Worm (Caenorhabditis elegans) whole organism, late embryonic: ENCODE data around the gene let-268.
A peak's percentile ranks its signal among the peaks of the same experiment; 100 is the strongest.

ENCODE experiments used
- ama-1 ChIP-seq: fragments of 150-350 bp; optimal IDR thresholded peaks from 2 replicates; lab custom pipeline; 2014
- dve-1 ChIP-seq: sonication (generic microtip); optimal IDR thresholded peaks from 2 replicates; lab custom pipeline; 2017; ENCODE audit warnings: antibody characterized with exemption, mild to moderate bottlenecking, missing genetic modification characterization, missing compliant biosample characterization
- fkh-6 ChIP-seq: sonication (generic microtip); optimal IDR thresholded peaks from 2 replicates; lab custom pipeline; 2016; ENCODE audit warnings: missing genetic modification characterization, missing compliant biosample characterization
- lim-6 ChIP-seq: sonication (generic microtip); optimal IDR thresholded peaks from 2 replicates; lab custom pipeline; 2016; ENCODE audit warnings: missing genetic modification characterization, missing compliant biosample characterization
- lin-11 ChIP-seq: fragments of 200-800 bp; sonication (Bioruptor generic); optimal IDR thresholded peaks from 2 replicates; lab custom pipeline; 2018; ENCODE audit warnings: mild to moderate bottlenecking, missing genetic modification characterization, missing compliant biosample characterization
- nfya-1 ChIP-seq: sonication (generic microtip); optimal IDR thresholded peaks from 2 replicates; lab custom pipeline; 2017; ENCODE audit warnings: missing genetic modification characterization, mild to moderate bottlenecking, missing compliant biosample characterization, antibody characterized with exemption, moderate library complexity
- nhr-11 ChIP-seq: fragments of 150-350 bp; optimal IDR thresholded peaks from 2 replicates; lab custom pipeline; 2014; ENCODE audit warnings: missing biosample characterization, missing genetic modification characterization
- pag-3 ChIP-seq: sonication (generic microtip); optimal IDR thresholded peaks from 2 replicates; lab custom pipeline; 2016; ENCODE audit warnings: missing compliant biosample characterization, missing genetic modification characterization, borderline replicate concordance
- pha-4 ChIP-seq: fragments of 150-350 bp; optimal IDR thresholded peaks from 2 replicates; lab custom pipeline; 2018; ENCODE audit warnings: missing biosample characterization, missing genetic modification reagents, missing genetic modification characterization
- ref-2 ChIP-seq: sonication (generic microtip); optimal IDR thresholded peaks from 2 replicates; lab custom pipeline; 2016; ENCODE audit warnings: missing genetic modification characterization, missing compliant biosample characterization
- rnt-1 ChIP-seq: sonication (generic microtip); optimal IDR thresholded peaks from 2 replicates; lab custom pipeline; 2016; ENCODE audit warnings: missing genetic modification characterization, missing compliant biosample characterization
- unc-55 ChIP-seq: sonication (generic microtip); optimal IDR thresholded peaks from 2 replicates; lab custom pipeline; 2017; ENCODE audit warnings: missing biosample characterization, missing genetic modification reagents, missing genetic modification characterization

ce11 chrII:10044961-10045360 lies 5.2 kb upstream of the let-268 start, which contains the start of the genes F52H3.11 and bath-38:
- TF ChIP-seq lim-6 (tag; lab: Kevin White, UChicago) (no peak), rnt-1 (tag; lab: Kevin White, UChicago) (no peak), nhr-11 (no peak), pag-3 (tag; lab: Kevin White, UChicago) (no peak), dve-1 (no peak), lin-11 (tag; lab: Kevin White, UChicago) (no peak), unc-55 (GFP tag; lab: Kevin White, UChicago) (no peak), ref-2 (no peak), pha-4 (tag; lab: Kevin White, UChicago) (no peak), nfya-1 (tag; lab: Kevin White, UChicago) (peak; percentile 15), ama-1 (no peak), fkh-6 (tag; lab: Kevin White, UChicago) (no peak)
